Worm (Caenorhabditis elegans) whole organism, mixed stage, embryonic: ENCODE measurements around the gene W04G3.11.

ENCODE experiments used
- elt-1 ChIP-seq: sonication (generic microtip); optimal IDR thresholded peaks from 2 replicates; lab custom pipeline; 2017; ENCODE audit warnings: missing genetic modification characterization, mild to moderate bottlenecking, missing compliant biosample characterization, antibody characterized with exemption, moderate library complexity, borderline replicate concordance; ENCODE audit not compliant: insufficient read depth
- lin-13 ChIP-seq: fragments of 150-350 bp; optimal IDR thresholded peaks from 2 replicates; lab custom pipeline; 2014; ENCODE audit warnings: missing biosample characterization, missing genetic modification characterization
- lsy-2 ChIP-seq: fragments of 150-350 bp; optimal IDR thresholded peaks from 2 replicates; lab custom pipeline; 2014; ENCODE audit warnings: missing biosample characterization, missing genetic modification characterization
- mab-5 ChIP-seq: fragments of 150-350 bp; optimal IDR thresholded peaks from 2 replicates; lab custom pipeline; 2014; ENCODE audit warnings: missing biosample characterization, missing genetic modification characterization
- nhr-12 ChIP-seq: fragments of 150-350 bp; optimal IDR thresholded peaks from 2 replicates; lab custom pipeline; 2014; ENCODE audit warnings: missing biosample characterization, missing genetic modification characterization
- nhr-237 ChIP-seq: fragments of 150-350 bp; optimal IDR thresholded peaks from 2 replicates; lab custom pipeline; 2014; ENCODE audit warnings: missing biosample characterization, missing genetic modification characterization
- nhr-28 ChIP-seq: fragments of 150-350 bp; optimal IDR thresholded peaks from 2 replicates; lab custom pipeline; 2014; ENCODE audit warnings: missing biosample characterization, missing genetic modification characterization
- pha-4 ChIP-seq: fragments of 150-350 bp; optimal IDR thresholded peaks from 2 replicates; lab custom pipeline; 2018; ENCODE audit warnings: missing biosample characterization, missing genetic modification reagents, missing genetic modification characterization

DNA sequence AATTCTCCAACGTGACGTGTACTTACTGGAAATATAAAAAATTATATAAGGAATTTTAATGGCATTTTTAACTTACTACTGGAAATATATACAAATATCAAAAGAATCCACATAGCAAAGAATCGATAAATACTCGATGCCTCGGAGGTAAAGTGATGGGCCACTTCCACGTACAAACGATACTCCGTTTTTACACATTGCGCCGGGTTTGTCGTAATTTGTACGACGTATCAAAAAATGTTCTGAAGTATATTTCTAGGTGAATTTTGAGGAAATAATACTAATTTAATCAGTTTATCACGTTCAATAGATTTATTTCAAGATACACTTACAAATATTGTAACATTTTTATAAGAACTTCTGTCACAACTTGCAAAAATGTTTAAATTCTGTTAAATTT is 31.8 kb downstream of the W04G3.11 start, which contains the start of gene R08B4.3:
- no peak for TF ChIP-seq elt-1 (tag; lab: Kevin White, UChicago)
- no peak for TF ChIP-seq nhr-12 (tag; lab: Kevin White, UChicago)
- TF ChIP-seq nhr-28 (tag; lab: Kevin White, UChicago) = no peak
- no peak for TF ChIP-seq lin-13 (tag; lab: Kevin White, UChicago)
- TF ChIP-seq lsy-2 (tag; lab: Kevin White, UChicago) = no peak
- no peak for TF ChIP-seq nhr-237 (tag; lab: Kevin White, UChicago)
- TF ChIP-seq pha-4 = no peak
- no peak for TF ChIP-seq mab-5 (tag; lab: Kevin White, UChicago)
